Fruit fly (Drosophila melanogaster) whole organism, adult: ENCODE results near the gene Cerk.

ENCODE experiments used
- CG11617 ChIP-seq: fragments of 200-800 bp; sonication (Bioruptor generic); optimal IDR thresholded peaks from 2 replicates; lab custom pipeline; 2017; ENCODE audit warnings: mild to moderate bottlenecking, missing biosample characterization, missing genetic modification reagents, missing genetic modification characterization
- CG12768 ChIP-seq: fragments of 200-800 bp; sonication (Bioruptor generic); optimal IDR thresholded peaks from 2 replicates; lab custom pipeline; 2017; ENCODE audit warnings: missing biosample characterization, missing genetic modification characterization, mild to moderate bottlenecking, moderate library complexity, missing genetic modification reagents
- CG14711 ChIP-seq: fragments of 200-800 bp; sonication (Bioruptor generic); optimal IDR thresholded peaks from 2 replicates; lab custom pipeline; 2018; ENCODE audit warnings: missing biosample characterization, mild to moderate bottlenecking, missing genetic modification characterization, moderate library complexity
- CG1620 ChIP-seq: fragments of 200-800 bp; sonication (Bioruptor generic); optimal IDR thresholded peaks from 2 replicates; lab custom pipeline; 2016; ENCODE audit warnings: missing biosample characterization, missing genetic modification characterization
- CG33017 ChIP-seq: fragments of 200-800 bp; sonication (Bioruptor generic); optimal IDR thresholded peaks from 2 replicates; lab custom pipeline; 2018; ENCODE audit warnings: missing biosample characterization, mild to moderate bottlenecking, missing genetic modification characterization, moderate library complexity
- CG5204 ChIP-seq: fragments of 200-800 bp; sonication (Bioruptor generic); optimal IDR thresholded peaks from 2 replicates; lab custom pipeline; 2016; ENCODE audit warnings: missing biosample characterization, missing genetic modification characterization
- CG7045 ChIP-seq: fragments of 200-800 bp; sonication (Bioruptor generic); optimal IDR thresholded peaks from 2 replicates; lab custom pipeline; 2017; ENCODE audit warnings: missing biosample characterization, mild to moderate bottlenecking, missing genetic modification characterization
- Clk ChIP-seq: fragments of 200-800 bp; sonication (Bioruptor generic); optimal IDR thresholded peaks from 2 replicates; lab custom pipeline; 2017; ENCODE audit warnings: missing biosample characterization, missing genetic modification characterization
- Crg-1 ChIP-seq: fragments of 200-800 bp; sonication (Bioruptor generic); optimal IDR thresholded peaks from 2 replicates; lab custom pipeline; 2016; ENCODE audit warnings: missing biosample characterization, missing genetic modification characterization
- Hr96 ChIP-seq: fragments of 200-800 bp; sonication (Bioruptor generic); optimal IDR thresholded peaks from 2 replicates; lab custom pipeline; 2016; ENCODE audit warnings: missing biosample characterization, missing genetic modification characterization
- Mnt ChIP-seq: fragments of 200-800 bp; sonication (Bioruptor generic); optimal IDR thresholded peaks from 2 replicates; lab custom pipeline; 2016; ENCODE audit warnings: missing biosample characterization, mild to moderate bottlenecking, missing genetic modification characterization
- bab1 ChIP-seq: fragments of 200-800 bp; sonication (Bioruptor generic); optimal IDR thresholded peaks from 3 replicates; lab custom pipeline; 2019; ENCODE audit warnings: missing biosample characterization, mild to moderate bottlenecking, missing genetic modification characterization, moderate library complexity
- cic ChIP-seq: fragments of 200-800 bp; sonication (Bioruptor generic); optimal IDR thresholded peaks from 2 replicates; lab custom pipeline; 2017; ENCODE audit warnings: missing biosample characterization, mild to moderate bottlenecking, missing genetic modification characterization, moderate library complexity
- cnc ChIP-seq, 2 experiments: fragments of >200 bp; optimal IDR thresholded peaks; 2 replicates each; lab custom pipeline; 2017
- kay ChIP-seq: fragments of 200-800 bp; sonication (Bioruptor generic); peaks from one replicate; lab custom pipeline; 2016; ENCODE audit warnings: missing biosample characterization, missing genetic modification characterization, borderline replicate concordance
- ovo ChIP-seq: fragments of 200-800 bp; sonication (Bioruptor generic); optimal IDR thresholded peaks from 2 replicates; lab custom pipeline; 2016; ENCODE audit warnings: missing biosample characterization, missing genetic modification characterization
- pad ChIP-seq: fragments of 200-800 bp; sonication (Bioruptor generic); optimal IDR thresholded peaks from 3 replicates; lab custom pipeline; 2017; ENCODE audit warnings: missing biosample characterization, missing genetic modification characterization, mild to moderate bottlenecking, moderate library complexity, missing genetic modification reagents
- tj ChIP-seq: fragments of 200-800 bp; sonication (Bioruptor generic); optimal IDR thresholded peaks from 3 replicates; lab custom pipeline; 2017; ENCODE audit warnings: missing biosample characterization, mild to moderate bottlenecking, missing genetic modification characterization, moderate library complexity
- toe ChIP-seq: fragments of 200-800 bp; sonication (Bioruptor generic); optimal IDR thresholded peaks from 2 replicates; lab custom pipeline; 2016; ENCODE audit warnings: missing biosample characterization, missing genetic modification characterization

Cerk gene

dm6 chr3R:5346707-5347323 lies 21.3 kb downstream of the Cerk start:
- TF ChIP-seq tj (GFP tag; lab: Kevin White, UChicago), result no peak

dm6 chr3R:5331764-5332405 lies 36.2 kb downstream of the Cerk start:
- TF ChIP-seq pad, result no peak
- no peak for TF ChIP-seq CG12768 (GFP tag; lab: Kevin White, UChicago)
- no peak for TF ChIP-seq ovo (GFP tag; lab: Kevin White, UChicago)
- TF ChIP-seq CG33017 (tag; lab: Kevin White, UChicago), result no peak
- TF ChIP-seq CG5204 (GFP tag; lab: Kevin White, UChicago), result no peak
- no peak for TF ChIP-seq Clk (GFP tag; lab: Kevin White, UChicago)
- TF ChIP-seq Mnt (GFP tag; lab: Kevin White, UChicago), result no peak
- TF ChIP-seq Crg-1, result no peak
- no peak for TF ChIP-seq Hr96
- no peak for TF ChIP-seq toe (GFP tag; lab: Kevin White, UChicago)
- no peak for TF ChIP-seq cnc (optimal IDR thresholded peaks at IDR 0.05; lab: Kevin White, UChicago)

- TF ChIP-seq ovo (GFP tag; lab: Kevin White, UChicago), result no peak
- no peak for TF ChIP-seq cic (GFP tag; lab: Kevin White, UChicago)
- TF ChIP-seq Hr96, result no peak
- TF ChIP-seq CG1620 (GFP tag; lab: Kevin White, UChicago), result no peak
- no peak for TF ChIP-seq kay
- TF ChIP-seq Crg-1, result no peak
These were observed 37.8 kb downstream of the Cerk start for dm6 chr3R:5330338-5330737.

dm6 chr3R:5327911-5328310 lies 40.2 kb downstream of the Cerk start:
- no peak for TF ChIP-seq kay
- TF ChIP-seq bab1 (GFP tag; lab: Kevin White, UChicago), result no peak
- no peak for TF ChIP-seq Mnt (GFP tag; lab: Kevin White, UChicago)
- TF ChIP-seq CG1620 (GFP tag; lab: Kevin White, UChicago), result no peak

dm6 chr3R:5326166-5326565 lies 41.9 kb downstream of the Cerk start:
- no peak for TF ChIP-seq pad
- TF ChIP-seq cic (GFP tag; lab: Kevin White, UChicago), result no peak
- TF ChIP-seq CG11617 (GFP tag; lab: Kevin White, UChicago), result no peak
- no peak for TF ChIP-seq toe (GFP tag; lab: Kevin White, UChicago)
- no peak for TF ChIP-seq cnc (optimal IDR thresholded peaks at IDR 0.05; lab: Kevin White, UChicago)
- no peak for TF ChIP-seq Hr96
- TF ChIP-seq CG14711 (tag; lab: Kevin White, UChicago), result no peak
- no peak for TF ChIP-seq Mnt (GFP tag; lab: Kevin White, UChicago)

dm6 chr3R:5323741-5324538 lies 44.2 kb downstream of the Cerk start:
- TF ChIP-seq bab1 (GFP tag; lab: Kevin White, UChicago) (peak; percentile 21), tj (GFP tag; lab: Kevin White, UChicago) (peak; percentile 15), Hr96 (no peak), pad (no peak), cic (GFP tag; lab: Kevin White, UChicago) (no peak), CG7045 (GFP tag; lab: Kevin White, UChicago) (no peak), Mnt (GFP tag; lab: Kevin White, UChicago) (peak; percentile 15), CG33017 (tag; lab: Kevin White, UChicago) (no peak), cnc (optimal IDR thresholded peaks at IDR 0.05; lab: Kevin White, UChicago) (no peak), CG5204 (GFP tag; lab: Kevin White, UChicago) (no peak), Clk (GFP tag; lab: Kevin White, UChicago) (no peak)

- no peak for TF ChIP-seq Clk (GFP tag; lab: Kevin White, UChicago)
- no peak for TF ChIP-seq Hr96
- peak; percentile 98 for TF ChIP-seq pad
- TF ChIP-seq bab1 (GFP tag; lab: Kevin White, UChicago), result peak; percentile 5
- no peak for TF ChIP-seq CG11617 (GFP tag; lab: Kevin White, UChicago)
- TF ChIP-seq CG14711 (tag; lab: Kevin White, UChicago), result no peak
- no peak for TF ChIP-seq CG1620 (GFP tag; lab: Kevin White, UChicago)
- no peak for TF ChIP-seq kay
- no peak for TF ChIP-seq ovo (GFP tag; lab: Kevin White, UChicago)
- peak; percentile 90 for TF ChIP-seq tj (GFP tag; lab: Kevin White, UChicago)
- no peak for TF ChIP-seq CG12768 (GFP tag; lab: Kevin White, UChicago)
- no peak for TF ChIP-seq cic (GFP tag; lab: Kevin White, UChicago)
These were observed 45.9 kb downstream of the Cerk start for dm6 chr3R:5322182-5322609.
